Worm (Caenorhabditis elegans): Measurements from ENCODE around the gene C05C8.5.

Gene C05C8.5

DNA sequence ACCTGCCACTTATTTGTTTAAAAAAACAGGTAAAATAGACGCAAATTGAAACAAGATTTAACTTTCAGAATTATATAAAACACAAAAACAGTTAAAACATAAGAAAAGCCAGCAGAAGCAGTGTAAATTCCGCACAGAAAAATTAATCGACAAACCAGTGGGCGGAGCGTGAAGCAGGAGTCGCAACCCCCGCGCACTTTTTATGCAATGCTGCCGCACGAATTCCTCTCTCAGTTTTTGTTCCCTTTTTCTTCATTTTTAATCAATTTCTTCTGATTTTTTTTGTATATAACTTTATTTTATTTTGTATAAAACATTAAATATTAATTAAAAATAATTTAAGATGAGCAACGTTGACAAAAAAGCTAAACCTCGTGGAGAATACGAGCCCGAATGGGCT is 3.8 kb downstream of the C05C8.5 start, which contains the start of the genes gei-6 and krr-1 (continued):
- TF ChIP-seq rcor-1 (GFP tag; IDR thresholded peaks at IDR 0.05), result no peak
- TF ChIP-seq tbp1 (GFP tag; optimal IDR thresholded peaks at IDR 0.05), result peak; percentile 25
- TF ChIP-seq chd-7 (tag; optimal IDR thresholded peaks at IDR 0.05), result no peak
- no peak for TF ChIP-seq C06A6.2 (GFP tag; conservative IDR thresholded peaks at IDR 0.05)
- no peak for TF ChIP-seq somi-1 (GFP tag; optimal IDR thresholded peaks at IDR 0.05)
- TF ChIP-seq nhr-27 (tag; optimal IDR thresholded peaks at IDR 0.05), result no peak
- peak; percentile 60 for TF ChIP-seq attf-5 (GFP tag; optimal IDR thresholded peaks at IDR 0.05)
- TF ChIP-seq dox-1 (GFP tag; IDR thresholded peaks at IDR 0.05), result no peak
- TF ChIP-seq madf-6 (GFP tag; IDR thresholded peaks at IDR 0.05), result peak; percentile 55; the same call in 1 of the 2 replicates
- TF ChIP-seq dpff-1 (tag; optimal IDR thresholded peaks at IDR 0.05), result no peak
- no peak for TF ChIP-seq F22D6.2 (tag; optimal IDR thresholded peaks at IDR 0.05)
- TF ChIP-seq die-1 (tag; optimal IDR thresholded peaks at IDR 0.05), result no peak
- no peak for TF ChIP-seq F52B5.7 (tag; optimal IDR thresholded peaks at IDR 0.05)
- no peak for TF ChIP-seq B0035.1 (tag; optimal IDR thresholded peaks at IDR 0.05)
- no peak for TF ChIP-seq let-607 (tag; optimal IDR thresholded peaks at IDR 0.05)
- no peak for TF ChIP-seq tbx-9 (tag; optimal IDR thresholded peaks at IDR 0.05; ENCODE audit: borderline replicate concordance)
- TF ChIP-seq C17E4.6 (GFP tag; IDR thresholded peaks at IDR 0.05), result no peak
- TF ChIP-seq F23B12.7 (tag; optimal IDR thresholded peaks at IDR 0.05; ENCODE audit: insufficient read depth), result peak; percentile 73
- peak; percentile 14 for TF ChIP-seq lin-54 (GFP tag; optimal IDR thresholded peaks at IDR 0.05)
- no peak for TF ChIP-seq ama-1 (optimal IDR thresholded peaks at IDR 0.05)
- no peak for TF ChIP-seq ama-1 (GFP tag; optimal IDR thresholded peaks at IDR 0.05)
- no peak for TF ChIP-seq hlh-26 (GFP tag; conservative IDR thresholded peaks at IDR 0.05)
- TF ChIP-seq F49E8.2 (tag; optimal IDR thresholded peaks at IDR 0.05; ENCODE audit: insufficient read depth), result peak; percentile 8
- peak; percentile 15; the same call in 1 of the 2 replicates for TF ChIP-seq pbrm-1 (GFP tag; IDR thresholded peaks at IDR 0.05)
- no peak for TF ChIP-seq ztf-22 (GFP tag; optimal IDR thresholded peaks at IDR 0.05)
- TF ChIP-seq F55B11.4 (tag; optimal IDR thresholded peaks at IDR 0.05; ENCODE audit: borderline replicate concordance, insufficient read depth), result no peak
- no peak for TF ChIP-seq nfyb-1 (GFP tag; IDR thresholded peaks at IDR 0.05)
- TF ChIP-seq ztf-18 (tag; optimal IDR thresholded peaks at IDR 0.05), result no peak
- no peak for TF ChIP-seq K11D2.4 (GFP tag; IDR thresholded peaks at IDR 0.05)
- no peak for TF ChIP-seq F57C9.4 (tag; optimal IDR thresholded peaks at IDR 0.05)
- TF ChIP-seq rpc-1 (optimal IDR thresholded peaks at IDR 0.05), result peak; percentile 34
- TF ChIP-seq rpc-1 (tag; optimal IDR thresholded peaks at IDR 0.05), result no peak
- TF ChIP-seq ceh-27 (GFP tag; optimal IDR thresholded peaks at IDR 0.05), result peak; percentile 9
- no peak for TF ChIP-seq lir-1 (GFP tag; conservative IDR thresholded peaks at IDR 0.05)
- TF ChIP-seq nfya-1 (tag; optimal IDR thresholded peaks at IDR 0.05; ENCODE audit: borderline replicate concordance, insufficient read depth), result no peak
- TF ChIP-seq rec-8 (tag; optimal IDR thresholded peaks at IDR 0.05), result no peak
- no peak for TF ChIP-seq sea-2 (GFP tag; IDR thresholded peaks at IDR 0.05)
- no peak for TF ChIP-seq mes-4 (tag; optimal IDR thresholded peaks at IDR 0.05)
- TF ChIP-seq mxl-1 (tag; optimal IDR thresholded peaks at IDR 0.05), result no peak
- no peak for TF ChIP-seq repo-1 (tag; optimal IDR thresholded peaks at IDR 0.05)
- TF ChIP-seq B0261.1 (tag; optimal IDR thresholded peaks at IDR 0.05), result no peak
- TF ChIP-seq bed-2 (GFP tag; IDR thresholded peaks at IDR 0.05), result no peak
- no peak for TF ChIP-seq nhr-90 (tag; optimal IDR thresholded peaks at IDR 0.05)
- TF ChIP-seq Y53G8AR.9 (GFP tag; conservative IDR thresholded peaks at IDR 0.05), result no peak
- no peak for TF ChIP-seq lin-26 (GFP tag; IDR thresholded peaks at IDR 0.05)
- TF ChIP-seq F57A8.1 (GFP tag; optimal IDR thresholded peaks at IDR 0.05), result no peak
- TF ChIP-seq D2030.7 (GFP tag; IDR thresholded peaks at IDR 0.05), result no peak
- TF ChIP-seq ztf-28 (GFP tag; IDR thresholded peaks at IDR 0.05), result no peak
- TF ChIP-seq F39B2.1 (GFP tag; IDR thresholded peaks at IDR 0.05), result no peak
- no peak for TF ChIP-seq ztf-6 (GFP tag; IDR thresholded peaks at IDR 0.05)

All from whole organism, young adult.